Worm (Caenorhabditis elegans) whole organism, L4/young adult: ENCODE data around the gene F38E1.6.

Experiments used
- dao-5 ChIP-seq: sonication (generic microtip); optimal IDR thresholded peaks from 2 replicates; lab custom pipeline; 2016; ENCODE audit warnings: missing genotype, missing genetic modification characterization, moderate library complexity, missing compliant biosample characterization
- him-1 ChIP-seq: sonication (generic microtip); optimal IDR thresholded peaks from 2 replicates; lab custom pipeline; 2016; ENCODE audit warnings: missing genotype, missing genetic modification reagents, missing genetic modification characterization, missing compliant biosample characterization

DNA sequence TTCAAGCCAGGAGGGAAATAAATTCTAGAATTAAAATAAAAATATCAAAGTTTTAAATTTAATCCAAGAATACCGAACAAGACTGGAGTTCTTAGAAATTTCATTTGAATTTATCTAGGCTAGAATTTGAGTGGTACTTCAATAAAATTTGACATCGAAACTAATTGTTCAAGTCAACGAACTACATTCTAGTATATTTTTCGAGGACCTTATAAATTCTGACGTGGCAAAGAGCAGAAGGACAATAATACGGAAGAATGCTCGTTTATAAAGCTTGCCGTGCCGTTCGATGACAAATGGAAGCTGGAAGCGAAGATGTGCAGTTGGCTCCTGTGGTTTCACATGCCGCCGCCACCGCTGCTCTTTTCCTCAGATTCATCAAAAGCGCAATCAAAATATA, 40.9 kb downstream of the F38E1.6 start:
- TF ChIP-seq dao-5 (tag; lab: Kevin White, UChicago) (no peak), him-1 (no peak)
